Fruit fly (Drosophila melanogaster): ENCODE measurements around the gene CG13895.

The CG13895 gene

dm6 chr3L:735315-735714, 27.3 kb upstream of the CG13895 start:
- TF ChIP-seq usp (GFP tag; optimal IDR thresholded peaks at IDR 0.05) (no peak), tll (GFP tag; optimal IDR thresholded peaks at IDR 0.05) (peak in 1 of 2 experiments; percentile 97), CG15479 (GFP tag; optimal IDR thresholded peaks at IDR 0.05) (peak; percentile 58), twi (tag; optimal IDR thresholded peaks at IDR 0.05) (peak; percentile 35), zen (tag; optimal IDR thresholded peaks at IDR 0.05) (peak; percentile 83), otp (GFP tag; IDR thresholded peaks at IDR 0.05) (0 out of 3 replicates have a peak, but pooled peaks have one; percentile 15), ham (GFP tag; IDR thresholded peaks at IDR 0.05) (no peak), gt (GFP tag; IDR thresholded peaks at IDR 0.05) (peak; percentile 34; the same call in 1 of the 2 replicates)

dm6 chr3L:733845-734697, 26.1 kb upstream of the CG13895 start:
- TF ChIP-seq CG10654 (GFP tag; optimal IDR thresholded peaks at IDR 0.05) = no peak
- peak; percentile 34; the same call in 1 of the 2 replicates for TF ChIP-seq CG6689 (GFP tag; IDR thresholded peaks at IDR 0.05)
- TF ChIP-seq CG6813 (GFP tag; optimal IDR thresholded peaks at IDR 0.05) = no peak
- peak; percentile 26 for TF ChIP-seq lilli (GFP tag; optimal IDR thresholded peaks at IDR 0.05)
- peak in 1 of 2 experiments; percentile 14 for TF ChIP-seq Hr78 (GFP tag; optimal IDR thresholded peaks at IDR 0.05)
- no peak for TF ChIP-seq Asciz (GFP tag; optimal IDR thresholded peaks at IDR 0.05)
- peak; percentile 62 for TF ChIP-seq CG31441 (GFP tag; IDR thresholded peaks at IDR 0.05)
- TF ChIP-seq CG6254 (GFP tag; optimal IDR thresholded peaks at IDR 0.05) = no peak
- TF ChIP-seq cwo (GFP tag; optimal IDR thresholded peaks at IDR 0.05) = peak; percentile 26
- TF ChIP-seq nmo (GFP tag; optimal IDR thresholded peaks at IDR 0.05) = peak; percentile 36
- TF ChIP-seq wor (GFP tag; IDR thresholded peaks at IDR 0.05) = no peak
- TF ChIP-seq bowl (GFP tag; IDR thresholded peaks at IDR 0.05) = no peak
- no peak for TF ChIP-seq Hr39 (optimal IDR thresholded peaks at IDR 0.05)
- TF ChIP-seq BtbVII (GFP tag; optimal IDR thresholded peaks at IDR 0.05) = peak; percentile 1
- TF ChIP-seq sim (GFP tag; IDR thresholded peaks at IDR 0.05) = no peak
- TF ChIP-seq oc (tag; optimal IDR thresholded peaks at IDR 0.05) = peak; percentile 43
- 0 out of 2 replicates have a peak, but pooled peaks have one; percentile 22 for TF ChIP-seq chm (GFP tag; IDR thresholded peaks at IDR 0.05)
- peak; percentile 19 for TF ChIP-seq org-1 (GFP tag; optimal IDR thresholded peaks at IDR 0.05)
- TF ChIP-seq CG15073 (GFP tag; optimal IDR thresholded peaks at IDR 0.05) = no peak
- TF ChIP-seq CG1602 (GFP tag; optimal IDR thresholded peaks at IDR 0.05) = no peak
- no peak for TF ChIP-seq CG16815 (GFP tag; optimal IDR thresholded peaks at IDR 0.05)
- TF ChIP-seq CG2120 (GFP tag; optimal IDR thresholded peaks at IDR 0.05) = peak; percentile 15
- peak; percentile 23 for TF ChIP-seq bcd (GFP tag; optimal IDR thresholded peaks at IDR 0.05)
- no peak for TF ChIP-seq dan (GFP tag; IDR thresholded peaks at IDR 0.05)
- TF ChIP-seq crol (GFP tag; IDR thresholded peaks at IDR 0.05) = peak; percentile 84
- TF ChIP-seq pum (GFP tag; optimal IDR thresholded peaks at IDR 0.05) = no peak
- peak; percentile 20; the same call in 1 of the 2 replicates for TF ChIP-seq esg (GFP tag; conservative IDR thresholded peaks at IDR 0.05)
- no peak for TF ChIP-seq CG15011 (GFP tag; optimal IDR thresholded peaks at IDR 0.05)
- TF ChIP-seq Abd-B (GFP tag; optimal IDR thresholded peaks at IDR 0.05) = no peak
- peak; percentile 45 for TF ChIP-seq sd (tag; optimal IDR thresholded peaks at IDR 0.05)
- TF ChIP-seq CG33213 (GFP tag; optimal IDR thresholded peaks at IDR 0.05) = no peak
- peak in 1 of 2 experiments; percentile 45 for TF ChIP-seq eve (GFP tag; optimal IDR thresholded peaks at IDR 0.05)
- no peak for TF ChIP-seq MBD-R2 (GFP tag; IDR thresholded peaks at IDR 0.05)
- TF ChIP-seq CG34224 (GFP tag; IDR thresholded peaks at IDR 0.05; ENCODE audit: partially characterized antibody) = no peak
- TF ChIP-seq pzg (GFP tag; optimal IDR thresholded peaks at IDR 0.05) = no peak
- no peak for TF ChIP-seq unc-4 (GFP tag; IDR thresholded peaks at IDR 0.05; ENCODE audit: partially characterized antibody)
- TF ChIP-seq CG9437 (GFP tag; optimal IDR thresholded peaks at IDR 0.05) = peak; percentile 25
- TF ChIP-seq peb (GFP tag; IDR thresholded peaks at IDR 0.05) = no peak
- TF ChIP-seq sens (GFP tag) = peak; percentile 83
- no peak for TF ChIP-seq pnt (GFP tag; optimal IDR thresholded peaks at IDR 0.05)

All from whole organism, embryonic.